Worm (Caenorhabditis elegans): ENCODE measurements around the gene Y25C1A.8.
A peak's percentile ranks its signal among the peaks of the same experiment; 100 is the strongest.

Gene Y25C1A.8

ce11 chrII:3123206-3123605 lies 46.4 kb upstream of the Y25C1A.8 start, which contains the start of gene srh-71:
TSS of gene srh-71 (plus strand) at chrII:3123506.
- no peak for TF ChIP-seq unc-130 (tag; optimal IDR thresholded peaks at IDR 0.05)
- TF ChIP-seq C34B4.2 (tag; optimal IDR thresholded peaks at IDR 0.05) = no peak
- TF ChIP-seq vab-15 (tag; optimal IDR thresholded peaks at IDR 0.05) = no peak

- TF ChIP-seq tbx-2 (tag; optimal IDR thresholded peaks at IDR 0.05) (peak; percentile 37), isw-1 (GFP tag; IDR thresholded peaks at IDR 0.05) (no peak), sup-37 (GFP tag; optimal IDR thresholded peaks at IDR 0.05) (no peak), aha-1 (tag; optimal IDR thresholded peaks at IDR 0.05) (no peak), nhr-19 (GFP tag; conservative IDR thresholded peaks at IDR 0.05) (0 out of 2 replicates have a peak, but pooled peaks have one; percentile 9), nhr-84 (tag; optimal IDR thresholded peaks at IDR 0.05) (no peak), nhr-47 (tag; optimal IDR thresholded peaks at IDR 0.05) (no peak), mep-1 (tag; optimal IDR thresholded peaks at IDR 0.05) (peak; percentile 34), ets-5 (GFP tag; IDR thresholded peaks at IDR 0.05) (no peak), efl-1 (optimal IDR thresholded peaks at IDR 0.05) (peak; percentile 51 to 67), efl-1 (GFP tag; optimal IDR thresholded peaks at IDR 0.05 in 1 of 2) (peak in 1 of 2 experiments; percentile 45), nhr-237 (tag; optimal IDR thresholded peaks at IDR 0.05) (no peak), xbp-1 (tag; optimal IDR thresholded peaks at IDR 0.05) (no peak), vab-15 (tag; optimal IDR thresholded peaks at IDR 0.05) (no peak), nhr-28 (tag; optimal IDR thresholded peaks at IDR 0.05) (no peak), mdl-1 (tag; optimal IDR thresholded peaks at IDR 0.05) (no peak), zip-4 (GFP tag; optimal IDR thresholded peaks at IDR 0.05) (no peak), nhr-11 (tag; optimal IDR thresholded peaks at IDR 0.05) (no peak), rnt-1 (tag; optimal IDR thresholded peaks at IDR 0.05) (peak; percentile 22), jun-1 (tag; optimal IDR thresholded peaks at IDR 0.05) (no peak), hlh-17 (GFP tag; optimal IDR thresholded peaks at IDR 0.05; ENCODE audit: borderline replicate concordance) (no peak), dpl-1 (GFP tag; optimal IDR thresholded peaks at IDR 0.05) (peak; percentile 17 to 51 (median 18)), dsc-1 (tag; optimal IDR thresholded peaks at IDR 0.05) (no peak), lir-3 (tag; optimal IDR thresholded peaks at IDR 0.05; ENCODE audit: poor library complexity) (no peak), lin-14 (GFP tag; optimal IDR thresholded peaks at IDR 0.05) (no peak), nhr-90 (tag; optimal IDR thresholded peaks at IDR 0.05; ENCODE audit: poor library complexity) (no peak), elt-3 (tag; optimal IDR thresholded peaks at IDR 0.05) (no peak), lin-13 (GFP tag; optimal IDR thresholded peaks at IDR 0.05) (no peak), efl-3 (GFP tag; optimal IDR thresholded peaks at IDR 0.05) (no peak), ama-1 (optimal IDR thresholded peaks at IDR 0.05) (no peak), C04F5.9 (tag; optimal IDR thresholded peaks at IDR 0.05) (no peak), pag-3 (tag; optimal IDR thresholded peaks at IDR 0.05; ENCODE audit: borderline replicate concordance, insufficient read depth) (no peak), pax-3 (tag; optimal IDR thresholded peaks at IDR 0.05) (no peak), lin-35 (GFP tag; optimal IDR thresholded peaks at IDR 0.05) (peak; percentile 46 to 63), F16B12.6 (tag; optimal IDR thresholded peaks at IDR 0.05) (peak; percentile 80), mab-9 (GFP tag; IDR thresholded peaks at IDR 0.05) (no peak), snu-23 (GFP tag; optimal IDR thresholded peaks at IDR 0.05) (peak; percentile 44), egl-13 (tag; optimal IDR thresholded peaks at IDR 0.05) (no peak), ceh-90 (tag; optimal IDR thresholded peaks at IDR 0.05) (no peak), fkh-4 (tag; optimal IDR thresholded peaks at IDR 0.05; ENCODE audit: borderline replicate concordance) (no peak), nhr-12 (tag; optimal IDR thresholded peaks at IDR 0.05) (no peak), elt-2 (tag; optimal IDR thresholded peaks at IDR 0.05) (no peak), ceh-82 (tag; optimal IDR thresholded peaks at IDR 0.05) (peak in 1 of 3 experiments; percentile 19), ztf-4 (tag; optimal IDR thresholded peaks at IDR 0.05) (no peak), mef-2 (tag; optimal IDR thresholded peaks at IDR 0.05) (no peak), blmp-1 (tag; optimal IDR thresholded peaks at IDR 0.05) (no peak), snpc-4 (tag; optimal IDR thresholded peaks at IDR 0.05) (no peak), lsy-2 (tag; optimal IDR thresholded peaks at IDR 0.05) (peak in 1 of 2 experiments; percentile 40), hlh-4 (tag; optimal IDR thresholded peaks at IDR 0.05) (no peak)
Measured at ce11 chrII:3118907-3119382, 42.2 kb upstream of the Y25C1A.8 start, which contains the start of gene T10D4.6. TSS of gene T10D4.6 (plus strand) at chrII:3119332.

All from whole organism, L1 larva.